Worm (Caenorhabditis elegans): ENCODE data around the gene F49C12.15.

DNA sequence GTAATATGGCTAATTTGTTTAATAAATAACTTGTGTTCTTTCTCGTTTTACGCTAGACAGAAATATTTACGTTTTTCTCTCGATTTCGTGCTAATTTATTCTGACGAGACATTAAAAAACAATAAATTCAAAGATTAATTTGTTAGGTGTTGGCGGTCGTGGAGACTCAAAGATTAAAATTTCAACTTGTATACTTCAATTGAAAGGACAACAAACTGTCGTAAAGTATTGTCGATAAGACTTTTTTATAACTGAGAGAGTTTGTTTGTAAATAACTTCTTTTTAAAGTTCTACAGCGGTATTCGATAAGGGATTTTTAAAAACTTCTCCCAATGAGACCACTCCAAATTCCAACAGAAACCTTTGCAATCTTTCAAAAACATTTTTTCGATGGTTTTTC lies 29.5 kb downstream of the F49C12.15 start:
- TF ChIP-seq him-1 (tag; optimal IDR thresholded peaks at IDR 0.05), result no peak
- no peak for TF ChIP-seq W03F9.2 (tag; optimal IDR thresholded peaks at IDR 0.05)
- no peak for TF ChIP-seq dao-5 (tag; optimal IDR thresholded peaks at IDR 0.05)

All from whole organism, L4/young adult.